Worm (Caenorhabditis elegans) whole organism, mixed stage, embryonic: ENCODE results near the gene F16G10.11.

Experiments
- M03D4.4 ChIP-seq: sonication (generic microtip); optimal IDR thresholded peaks from 2 replicates; lab custom pipeline; 2017; ENCODE audit warnings: mild to moderate bottlenecking, missing genetic modification characterization, missing compliant biosample characterization
- bed-3 ChIP-seq: fragments of 200-800 bp; sonication (Bioruptor generic); optimal IDR thresholded peaks from 3 replicates; lab custom pipeline; 2018; ENCODE audit warnings: mild to moderate bottlenecking, missing genetic modification characterization, moderate library complexity, missing compliant biosample characterization
- blmp-1 ChIP-seq: fragments of 150-350 bp; optimal IDR thresholded peaks from 2 replicates; lab custom pipeline; 2014; ENCODE audit warnings: missing biosample characterization, missing genetic modification characterization
- ceh-39 ChIP-seq: fragments of 150-350 bp; optimal IDR thresholded peaks from 2 replicates; lab custom pipeline; 2014; ENCODE audit warnings: missing biosample characterization, missing genetic modification characterization
- ceh-43 ChIP-seq: fragments of 200-800 bp; sonication (Bioruptor generic); optimal IDR thresholded peaks from 2 replicates; lab custom pipeline; 2018; ENCODE audit warnings: mild to moderate bottlenecking, missing genetic modification characterization, moderate library complexity, missing compliant biosample characterization
- ceh-83 ChIP-seq: fragments of 200-800 bp; sonication (Bioruptor generic); optimal IDR thresholded peaks from 2 replicates; lab custom pipeline; 2018; ENCODE audit warnings: mild to moderate bottlenecking, missing genetic modification characterization, missing compliant biosample characterization
- ces-1 ChIP-seq: fragments of 150-350 bp; optimal IDR thresholded peaks from 2 replicates; lab custom pipeline; 2014; ENCODE audit warnings: missing biosample characterization, missing genetic modification reagents, missing genetic modification characterization
- cnd-1 ChIP-seq: fragments of 200-800 bp; sonication (Bioruptor generic); optimal IDR thresholded peaks from 2 replicates; lab custom pipeline; 2018; ENCODE audit warnings: mild to moderate bottlenecking, missing genetic modification characterization, missing compliant biosample characterization
- drap-1 ChIP-seq: fragments of 200-800 bp; sonication (Bioruptor generic); optimal IDR thresholded peaks from 3 replicates; lab custom pipeline; 2018; ENCODE audit warnings: mild to moderate bottlenecking, missing genetic modification characterization, missing compliant biosample characterization
- elt-1 ChIP-seq: sonication (generic microtip); optimal IDR thresholded peaks from 2 replicates; lab custom pipeline; 2017; ENCODE audit warnings: missing genetic modification characterization, mild to moderate bottlenecking, missing compliant biosample characterization, antibody characterized with exemption, moderate library complexity, borderline replicate concordance; ENCODE audit not compliant: insufficient read depth
- elt-3 ChIP-seq: fragments of 150-350 bp; optimal IDR thresholded peaks from 2 replicates; lab custom pipeline; 2014; ENCODE audit warnings: missing biosample characterization, missing genetic modification characterization
- flh-1 ChIP-seq: fragments of 200-800 bp; sonication (Bioruptor generic); optimal IDR thresholded peaks from 2 replicates; lab custom pipeline; 2018; ENCODE audit warnings: mild to moderate bottlenecking, missing genetic modification characterization, moderate library complexity, missing compliant biosample characterization
- hlh-1 ChIP-seq: fragments of 150-350 bp; optimal IDR thresholded peaks from 2 replicates; lab custom pipeline; 2014; ENCODE audit warnings: missing biosample characterization, missing genetic modification reagents, missing genetic modification characterization
- lin-32 ChIP-seq: fragments of 200-800 bp; sonication (Bioruptor generic); optimal IDR thresholded peaks from 2 replicates; lab custom pipeline; 2018; ENCODE audit warnings: mild to moderate bottlenecking, missing genetic modification characterization, missing compliant biosample characterization
- lsy-2 ChIP-seq: fragments of 150-350 bp; optimal IDR thresholded peaks from 2 replicates; lab custom pipeline; 2014; ENCODE audit warnings: missing biosample characterization, missing genetic modification characterization
- mab-5 ChIP-seq: fragments of 150-350 bp; optimal IDR thresholded peaks from 2 replicates; lab custom pipeline; 2014; ENCODE audit warnings: missing biosample characterization, missing genetic modification characterization
- mep-1 ChIP-seq: fragments of 150-350 bp; optimal IDR thresholded peaks from 2 replicates; lab custom pipeline; 2017; ENCODE audit warnings: missing biosample characterization, missing genetic modification reagents, missing genetic modification characterization, inconsistent platforms
- mls-2 ChIP-seq: sonication (generic microtip); optimal IDR thresholded peaks from 2 replicates; lab custom pipeline; 2016; ENCODE audit warnings: mild to moderate bottlenecking, missing genetic modification characterization, moderate library complexity, missing compliant biosample characterization
- nhr-12 ChIP-seq: fragments of 150-350 bp; optimal IDR thresholded peaks from 2 replicates; lab custom pipeline; 2014; ENCODE audit warnings: missing biosample characterization, missing genetic modification characterization
- nhr-2 ChIP-seq: fragments of 150-350 bp; optimal IDR thresholded peaks from 2 replicates; lab custom pipeline; 2014; ENCODE audit warnings: missing biosample characterization, missing genetic modification characterization
- nhr-28 ChIP-seq: fragments of 150-350 bp; optimal IDR thresholded peaks from 2 replicates; lab custom pipeline; 2014; ENCODE audit warnings: missing biosample characterization, missing genetic modification characterization
- nhr-76 ChIP-seq: sonication (generic microtip); optimal IDR thresholded peaks from 2 replicates; lab custom pipeline; 2017; ENCODE audit warnings: missing biosample characterization, missing genetic modification characterization
- pha-4 ChIP-seq: fragments of 150-350 bp; optimal IDR thresholded peaks from 2 replicates; lab custom pipeline; 2018; ENCODE audit warnings: missing biosample characterization, missing genetic modification reagents, missing genetic modification characterization
- sem-2 ChIP-seq: fragments of 200-800 bp; sonication (Bioruptor generic); optimal IDR thresholded peaks from 2 replicates; lab custom pipeline; 2018; ENCODE audit warnings: mild to moderate bottlenecking, missing genetic modification characterization, missing compliant biosample characterization
- snpc-4 ChIP-seq: fragments of 150-350 bp; optimal IDR thresholded peaks from 2 replicates; lab custom pipeline; 2014; ENCODE audit warnings: missing biosample characterization, missing genetic modification characterization
- sptf-1 ChIP-seq: sonication (generic microtip); optimal IDR thresholded peaks from 2 replicates; lab custom pipeline; 2017; ENCODE audit warnings: mild to moderate bottlenecking, missing genetic modification characterization, moderate library complexity, missing compliant biosample characterization
- unc-120 ChIP-seq: sonication (generic microtip); optimal IDR thresholded peaks from 2 replicates; lab custom pipeline; 2017; ENCODE audit warnings: missing genetic modification characterization, missing compliant biosample characterization; ENCODE audit not compliant: poor library complexity, severe bottlenecking
- unc-39 ChIP-seq: fragments of 150-350 bp; optimal IDR thresholded peaks from 2 replicates; lab custom pipeline; 2014; ENCODE audit warnings: missing biosample characterization, missing genetic modification characterization
- unc-62 ChIP-seq: fragments of 150-350 bp; optimal IDR thresholded peaks from 2 replicates; lab custom pipeline; 2014; ENCODE audit warnings: missing biosample characterization, missing genetic modification reagents, missing genetic modification characterization
- zip-8 ChIP-seq: fragments of 150-350 bp; optimal IDR thresholded peaks from 2 replicates; lab custom pipeline; 2014; ENCODE audit warnings: missing biosample characterization, missing genetic modification characterization
- ztf-11 ChIP-seq: fragments of 150-350 bp; optimal IDR thresholded peaks from 2 replicates; lab custom pipeline; 2014; ENCODE audit warnings: missing biosample characterization, missing genetic modification characterization

F16G10.11 gene

ce11 chrII:2420685-2421084, 27.0 kb upstream of the F16G10.11 start:
- TF ChIP-seq mab-5 (tag; lab: Kevin White, UChicago) (no peak), nhr-76 (tag; lab: Kevin White, UChicago) (no peak), unc-39 (no peak), sptf-1 (tag; lab: Kevin White, UChicago) (no peak), cnd-1 (tag; lab: Kevin White, UChicago) (no peak), sem-2 (no peak), lsy-2 (tag; lab: Kevin White, UChicago) (no peak), ces-1 (GFP tag; lab: Kevin White, UChicago) (no peak), elt-3 (tag; lab: Kevin White, UChicago) (no peak), flh-1 (GFP tag; lab: Kevin White, UChicago) (no peak), nhr-28 (tag; lab: Kevin White, UChicago) (no peak), ceh-83 (no peak), ztf-11 (tag; lab: Kevin White, UChicago) (no peak), drap-1 (no peak), hlh-1 (tag; lab: Kevin White, UChicago) (no peak), blmp-1 (tag; lab: Kevin White, UChicago) (no peak), nhr-2 (no peak), mep-1 (tag; lab: Kevin White, UChicago) (no peak), ceh-43 (GFP tag; lab: Kevin White, UChicago) (no peak)

DNA sequence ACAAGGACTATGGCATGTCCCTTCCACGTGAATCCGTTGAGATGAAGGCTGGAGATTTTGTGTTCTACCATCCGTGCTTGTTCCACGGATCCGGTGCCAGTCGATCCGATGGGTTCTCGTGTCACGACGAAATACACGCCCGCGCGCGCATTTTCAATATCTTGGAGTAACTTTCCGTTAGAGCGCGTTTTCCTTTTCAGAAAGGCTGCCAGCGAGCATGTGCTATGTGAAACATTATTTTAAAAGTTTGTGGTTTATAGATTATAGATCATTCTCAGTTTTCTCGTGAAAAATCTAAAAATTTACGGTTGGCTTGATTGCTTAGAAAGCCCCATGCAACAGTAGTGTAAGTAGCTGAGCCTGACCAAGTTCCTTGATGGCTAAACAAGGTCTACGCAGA, 25.1 kb upstream of the F16G10.11 start, which contains the start of gene fbxc-20:
Gene fbxc-20 (plus strand): TSS at position 301 of the 400 bp plus-strand sequence.
- TF ChIP-seq ceh-43 (GFP tag; lab: Kevin White, UChicago): no peak
- no peak for TF ChIP-seq mab-5 (tag; lab: Kevin White, UChicago)
- no peak for TF ChIP-seq zip-8 (tag; lab: Kevin White, UChicago)
- no peak for TF ChIP-seq pha-4 (tag; lab: Kevin White, UChicago)
- TF ChIP-seq snpc-4: no peak

DNA sequence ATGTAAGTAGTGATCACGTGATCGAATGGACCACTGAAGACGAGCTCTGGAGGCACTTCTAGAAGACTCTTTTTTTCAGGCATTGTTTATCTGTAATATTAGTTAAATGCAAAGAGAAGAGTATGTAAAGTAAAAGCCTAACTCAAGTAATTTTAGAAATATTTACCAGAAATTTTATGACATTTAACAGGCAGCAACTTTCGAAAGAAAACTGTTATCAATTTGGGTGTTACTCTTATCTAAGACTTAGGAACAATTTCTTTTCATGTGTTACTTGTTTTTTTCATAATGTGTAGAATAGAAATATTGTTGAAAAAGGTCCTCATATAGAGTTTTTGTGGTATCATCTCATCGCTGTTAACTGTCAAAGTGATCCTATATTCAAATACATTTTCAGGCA, 24.2 kb upstream of the F16G10.11 start, which contains the start of the genes F42G2.5 and F42G2.7:
Gene F42G2.5 (minus strand): TSS at position 101 of the 400 bp plus-strand sequence.
Gene F42G2.7 (plus strand): TSS at position 270 of the 400 bp plus-strand sequence.
- TF ChIP-seq cnd-1 (tag; lab: Kevin White, UChicago): no peak
- no peak for TF ChIP-seq elt-3 (tag; lab: Kevin White, UChicago)
- TF ChIP-seq elt-1: no peak
- TF ChIP-seq M03D4.4 (tag; lab: Kevin White, UChicago): no peak
- TF ChIP-seq lsy-2 (tag; lab: Kevin White, UChicago): no peak
- TF ChIP-seq bed-3 (GFP tag; lab: Kevin White, UChicago): no peak
- TF ChIP-seq zip-8 (tag; lab: Kevin White, UChicago): no peak
- TF ChIP-seq unc-120 (tag; lab: Kevin White, UChicago): no peak
- TF ChIP-seq mab-5 (tag; lab: Kevin White, UChicago): no peak
- no peak for TF ChIP-seq pha-4 (tag; lab: Kevin White, UChicago)
- no peak for TF ChIP-seq mls-2 (tag; lab: Kevin White, UChicago)
- no peak for TF ChIP-seq blmp-1 (tag; lab: Kevin White, UChicago)
- TF ChIP-seq sptf-1 (tag; lab: Kevin White, UChicago): no peak
- no peak for TF ChIP-seq nhr-28 (tag; lab: Kevin White, UChicago)

DNA sequence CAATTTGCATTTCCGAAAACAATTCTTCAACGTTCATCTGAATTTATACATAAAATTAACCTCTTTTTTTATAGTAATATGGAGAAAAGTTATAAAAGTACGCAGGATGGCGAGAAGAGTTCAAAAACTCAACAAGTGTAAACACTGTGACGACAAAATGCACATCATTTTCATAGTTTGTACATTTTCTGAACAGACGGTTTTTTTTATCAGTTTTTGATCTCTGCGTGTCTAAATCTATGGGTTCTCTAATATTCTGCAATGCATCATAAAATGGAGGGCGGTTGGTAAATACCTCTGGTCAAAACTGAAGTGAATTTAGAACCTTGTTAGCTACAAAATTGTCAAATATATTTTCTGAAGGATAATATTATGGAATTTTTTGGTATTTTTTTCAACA, 21.7 kb upstream of the F16G10.11 start, which contains the start of gene fbxa-4:
Gene fbxa-4 (minus strand): TSS at position 93 of the 400 bp plus-strand sequence.
- TF ChIP-seq ceh-39 (tag; lab: Kevin White, UChicago) (no peak), mls-2 (tag; lab: Kevin White, UChicago) (no peak), nhr-76 (tag; lab: Kevin White, UChicago) (no peak), nhr-28 (tag; lab: Kevin White, UChicago) (no peak), zip-8 (tag; lab: Kevin White, UChicago) (no peak), unc-39 (no peak), lsy-2 (tag; lab: Kevin White, UChicago) (no peak), nhr-12 (tag; lab: Kevin White, UChicago) (no peak), mep-1 (tag; lab: Kevin White, UChicago) (no peak), ceh-43 (GFP tag; lab: Kevin White, UChicago) (no peak), elt-1 (no peak), drap-1 (no peak)

DNA sequence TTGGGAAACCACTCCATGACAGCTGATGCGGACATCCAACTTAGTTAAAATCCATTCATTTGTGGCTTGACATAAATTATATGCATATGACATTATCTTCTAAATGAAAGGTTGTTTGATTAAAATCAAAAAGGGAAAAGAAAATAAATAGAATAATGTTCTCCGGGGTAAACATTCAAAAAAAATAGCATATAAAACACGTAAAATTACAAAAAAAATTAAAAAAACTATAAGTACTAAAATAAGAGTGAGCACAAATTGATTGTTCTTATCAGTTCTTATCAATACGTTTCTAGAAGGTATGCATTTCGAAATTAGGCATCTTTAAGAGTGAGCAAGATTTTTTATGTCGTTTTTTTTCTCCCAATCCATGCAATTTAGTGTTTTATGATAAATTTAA, 18.9 kb upstream of the F16G10.11 start, which contains the start of gene fbxa-182:
Gene fbxa-182 (minus strand): TSS at position 101 of the 400 bp plus-strand sequence.
- TF ChIP-seq lin-32 (GFP tag; lab: Kevin White, UChicago): no peak
- TF ChIP-seq unc-62: no peak
- TF ChIP-seq flh-1 (GFP tag; lab: Kevin White, UChicago): no peak
